Fruit fly (Drosophila melanogaster) whole organism, embryonic: ENCODE data around the gene Hgsnat.

Experiments
- CG11560 ChIP-seq: fragments of 200-800 bp; sonication (Bioruptor generic); IDR thresholded peaks from 3 replicates; pipeline ENCODE4 v1.3.6; 2022; ENCODE audit warnings: missing biosample characterization, missing genetic modification characterization
- CG14710 ChIP-seq: fragments of 200-800 bp; sonication (Bioruptor generic); optimal IDR thresholded peaks from 3 replicates; lab custom pipeline; 2019; ENCODE audit warnings: missing biosample characterization, mild to moderate bottlenecking, missing genetic modification characterization, moderate library complexity
- CG15269 ChIP-seq: fragments of 200-800 bp; sonication (Bioruptor generic); optimal IDR thresholded peaks from 2 replicates; lab custom pipeline; 2018; ENCODE audit warnings: missing biosample characterization, mild to moderate bottlenecking, missing genetic modification characterization, moderate library complexity
- CG3065 ChIP-seq: fragments of 200-800 bp; sonication (Bioruptor generic); optimal IDR thresholded peaks from 2 replicates; lab custom pipeline; 2016; ENCODE audit warnings: missing biosample characterization, missing genetic modification characterization
- CG7786 ChIP-seq: fragments of 200-800 bp; sonication (Bioruptor generic); optimal IDR thresholded peaks from 2 replicates; lab custom pipeline; 2016; ENCODE audit warnings: missing biosample characterization, missing genetic modification characterization
- CG8359 ChIP-seq: fragments of 200-800 bp; sonication (Bioruptor generic); optimal IDR thresholded peaks from 2 replicates; lab custom pipeline; 2017; ENCODE audit warnings: missing biosample characterization, mild to moderate bottlenecking, missing genetic modification characterization, borderline replicate concordance
- Hmx ChIP-seq: fragments of 200-800 bp; sonication (Bioruptor generic); optimal IDR thresholded peaks from 2 replicates; lab custom pipeline; 2016; ENCODE audit warnings: missing biosample characterization, missing genetic modification characterization
- Xbp1 ChIP-seq: fragments of 200-800 bp; sonication (Bioruptor generic); optimal IDR thresholded peaks from 3 replicates; lab custom pipeline; 2016; ENCODE audit warnings: missing biosample characterization, mild to moderate bottlenecking, missing genetic modification characterization
- crc ChIP-seq: fragments of 200-800 bp; sonication (Bioruptor generic); optimal IDR thresholded peaks from 2 replicates; lab custom pipeline; 2016; ENCODE audit warnings: missing biosample characterization, missing genetic modification characterization
- gsb ChIP-seq: fragments of 200-800 bp; sonication (Bioruptor generic); IDR thresholded peaks from 2 replicates; pipeline ENCODE4 v1.3.6; 2022; ENCODE audit warnings: missing biosample characterization, missing genetic modification characterization
- jing ChIP-seq: fragments of 200-800 bp; sonication (Bioruptor generic); optimal IDR thresholded peaks from 2 replicates; lab custom pipeline; 2018; ENCODE audit warnings: missing biosample characterization, mild to moderate bottlenecking, missing genetic modification characterization

DNA sequence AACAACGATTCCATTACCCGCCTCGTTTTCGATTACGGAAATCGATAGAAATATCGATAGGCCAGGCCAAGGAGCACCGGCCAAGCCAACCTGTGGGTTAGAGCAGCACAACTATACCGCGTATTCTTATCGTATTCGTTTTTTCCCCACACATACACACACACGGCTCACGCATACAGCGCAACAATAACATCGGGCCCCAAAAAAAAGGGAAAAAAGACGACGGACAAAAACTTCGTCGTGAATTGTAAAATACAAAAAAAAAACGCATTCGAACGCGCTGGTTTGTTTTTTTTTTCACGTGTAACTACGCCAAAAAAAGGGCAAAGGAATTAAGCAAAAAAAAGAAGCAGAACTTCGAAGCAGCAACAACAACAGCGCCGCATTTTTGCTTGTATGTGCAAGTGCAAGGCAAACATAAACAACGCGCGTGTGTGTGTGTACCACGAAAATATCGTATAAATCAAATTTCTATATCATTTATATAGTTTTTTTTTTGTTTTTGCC is 9.6 kb upstream of the Hgsnat start, which contains the start of gene CG32772:
- TF ChIP-seq CG14710 (tag; lab: Kevin White, UChicago) (peak; percentile 12), crc (GFP tag; lab: Kevin White, UChicago) (no peak), gsb (GFP tag; lab: Robert Waterston, UW) (no peak), jing (GFP tag; lab: Kevin White, UChicago) (no peak), CG3065 (no peak), Hmx (GFP tag; lab: Kevin White, UChicago) (no peak), CG11560 (tag; lab: Robert Waterston, UW) (no peak), CG15269 (tag; lab: Kevin White, UChicago) (no peak), CG8359 (GFP tag; lab: Kevin White, UChicago) (no peak), Xbp1 (GFP tag; lab: Kevin White, UChicago) (no peak), CG7786 (GFP tag; lab: Kevin White, UChicago) (no peak)
